Worm (Caenorhabditis elegans) whole organism, L3 larva: ENCODE measurements around the gene F26F4.5.

ENCODE experiments used
- ama-1 ChIP-seq: fragments of 150-350 bp; optimal IDR thresholded peaks from 2 replicates; lab custom pipeline; 2018
- elt-1 ChIP-seq: fragments of 150-350 bp; optimal IDR thresholded peaks from 2 replicates; lab custom pipeline; 2014; ENCODE audit warnings: missing biosample characterization, missing genetic modification characterization
- lin-39 ChIP-seq: fragments of 150-350 bp; optimal IDR thresholded peaks from 2 replicates; lab custom pipeline; 2018; ENCODE audit warnings: missing biosample characterization, missing genetic modification reagents, missing genetic modification characterization
- nhr-12 ChIP-seq: fragments of 150-350 bp; optimal IDR thresholded peaks from 2 replicates; lab custom pipeline; 2014; ENCODE audit warnings: missing biosample characterization, missing genetic modification characterization
- nhr-28 ChIP-seq: fragments of 150-350 bp; optimal IDR thresholded peaks from 2 replicates; lab custom pipeline; 2014; ENCODE audit warnings: missing biosample characterization, missing genetic modification characterization
- pha-4 ChIP-seq: fragments of 150-350 bp; optimal IDR thresholded peaks from 2 replicates; lab custom pipeline; 2014; ENCODE audit warnings: missing biosample characterization, missing genetic modification reagents, missing genetic modification characterization
- unc-62 ChIP-seq: fragments of 150-350 bp; sonication (generic microtip); optimal IDR thresholded peaks from 4 replicates; lab custom pipeline; 2014; ENCODE audit warnings: missing biosample characterization, missing genetic modification reagents, missing genetic modification characterization

DNA sequence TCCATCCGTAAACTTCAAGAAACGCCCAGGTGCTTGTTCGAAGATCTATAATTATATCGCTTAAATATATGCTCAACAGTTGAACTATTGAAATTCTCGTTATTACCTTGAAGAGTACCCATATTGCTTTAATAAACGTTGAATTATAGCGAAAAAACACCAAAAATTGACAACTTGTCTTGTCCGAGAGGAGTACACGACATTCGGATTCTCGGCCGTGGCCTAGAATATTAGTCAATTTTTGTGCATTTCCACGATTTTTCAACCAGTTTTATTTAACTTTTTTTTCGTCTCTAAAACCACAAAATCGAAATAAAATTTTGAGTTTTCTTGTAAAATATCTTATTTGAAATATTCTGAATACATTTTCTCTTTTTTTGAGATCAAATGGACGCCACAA lies 21.3 kb upstream of the F26F4.5 start, which contains the start of the genes F26F4.9 and cee-1:
- TF ChIP-seq elt-1 (no peak), unc-62 (GFP tag; lab: Kevin White, UChicago) (no peak), nhr-28 (tag; lab: Kevin White, UChicago) (no peak), lin-39 (no peak), pha-4 (tag; lab: Kevin White, UChicago) (peak; percentile 71), nhr-12 (tag; lab: Kevin White, UChicago) (no peak), ama-1 (lab: Kevin White, UChicago) (no peak)
